Fruit fly (Drosophila melanogaster): ENCODE measurements around the gene Mrp4.

DNA sequence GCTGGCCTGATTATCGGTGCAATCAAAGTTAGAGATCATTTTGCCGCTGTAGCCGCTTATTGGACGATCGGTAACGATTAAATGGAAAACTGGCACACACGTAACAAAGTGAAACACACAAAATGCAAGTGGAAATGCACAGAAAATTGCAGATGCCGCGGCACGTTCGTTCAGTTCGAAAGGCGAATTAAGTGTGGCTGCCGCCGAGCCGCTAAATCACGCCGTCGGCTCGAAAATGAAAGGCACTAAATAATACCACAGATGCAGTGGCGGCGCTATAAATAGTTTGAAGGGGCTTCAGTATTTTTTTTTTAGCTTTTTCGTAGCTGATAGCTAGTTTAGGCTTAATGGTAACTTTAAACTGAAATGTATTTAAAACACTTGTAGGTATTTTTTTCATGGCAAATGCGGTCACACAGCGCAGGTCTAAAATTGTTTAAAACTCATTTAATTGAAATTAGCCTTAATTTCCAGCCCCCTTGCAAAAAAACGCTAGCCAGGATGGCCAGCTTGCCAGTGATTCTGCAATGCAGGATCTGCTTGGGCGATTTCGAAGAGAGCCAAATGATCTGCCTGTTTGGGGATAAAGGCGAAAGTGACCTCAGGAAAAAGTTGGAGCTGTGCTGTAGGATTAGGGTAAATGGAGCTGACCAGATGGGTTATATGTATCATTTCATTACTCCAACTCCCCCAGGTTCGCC, 50.8 kb downstream of the Mrp4 start, which contains the start of the genes Jupiter and CG14710:
- TF ChIP-seq CG5953 (GFP tag; IDR thresholded peaks at IDR 0.05) (no peak), CG10209 (GFP tag; optimal IDR thresholded peaks at IDR 0.05) (peak; percentile 46), bsh (GFP tag; optimal IDR thresholded peaks at IDR 0.05) (peak; percentile 15 to 51), NfI (GFP tag; optimal IDR thresholded peaks at IDR 0.05) (peak; percentile 60), Ets65A (GFP tag) (peak; percentile 98), Ssrp (tag; optimal IDR thresholded peaks at IDR 0.05) (peak; percentile 40)
